Fruit fly (Drosophila melanogaster) whole organism, prepupa: ENCODE measurements around the gene NfI.
"Not testable (repeated sequence)": the region's sequence is repeated elsewhere in the genome, so short reads cannot be mapped to it uniquely, and the experiment has no call there.

Experiments
- CG10631 ChIP-seq: fragments of 200-800 bp; sonication (Bioruptor generic); optimal IDR thresholded peaks from 2 replicates; lab custom pipeline; 2016; ENCODE audit warnings: missing biosample characterization, missing genetic modification characterization
- CG11294 ChIP-seq: fragments of 200-800 bp; sonication (Bioruptor generic); IDR thresholded peaks from 2 replicates; pipeline ENCODE4 v1.3.6; 2022; ENCODE audit warnings: missing biosample characterization, missing genetic modification characterization
- CG3032 ChIP-seq: fragments of 200-800 bp; optimal IDR thresholded peaks from 2 replicates; lab custom pipeline; 2019; ENCODE audit warnings: missing biosample characterization, mild to moderate bottlenecking, missing genetic modification characterization, moderate library complexity
- CG31627 ChIP-seq: fragments of 200-800 bp; sonication (Bioruptor generic); optimal IDR thresholded peaks from 3 replicates; lab custom pipeline; 2016; ENCODE audit warnings: missing biosample characterization, missing genetic modification characterization
- CG32006 ChIP-seq: fragments of 200-800 bp; sonication (Bioruptor generic); optimal IDR thresholded peaks from 3 replicates; lab custom pipeline; 2017; ENCODE audit warnings: missing biosample characterization, mild to moderate bottlenecking, missing genetic modification characterization
- CG34406 ChIP-seq: fragments of 200-800 bp; sonication (Bioruptor generic); optimal IDR thresholded peaks from 3 replicates; lab custom pipeline; 2016; ENCODE audit warnings: missing biosample characterization, missing genetic modification characterization
- CG3919 ChIP-seq: fragments of 200-800 bp; sonication (Bioruptor generic); optimal IDR thresholded peaks from 3 replicates; lab custom pipeline; 2016; ENCODE audit warnings: missing biosample characterization, missing genetic modification characterization
- CG4318 ChIP-seq: fragments of 200-800 bp; sonication (Bioruptor generic); optimal IDR thresholded peaks from 3 replicates; lab custom pipeline; 2017; ENCODE audit warnings: missing biosample characterization, mild to moderate bottlenecking, missing genetic modification characterization
- CG6163 ChIP-seq: fragments of 200-800 bp; sonication (Bioruptor generic); IDR thresholded peaks from 3 replicates; pipeline ENCODE4 v1.3.6; 2022; ENCODE audit warnings: missing biosample characterization, missing genetic modification characterization
- CG6792 ChIP-seq: fragments of 200-800 bp; sonication (Bioruptor generic); optimal IDR thresholded peaks from 3 replicates; lab custom pipeline; 2016; ENCODE audit warnings: missing biosample characterization, missing genetic modification characterization
- CG8119 ChIP-seq: fragments of 200-800 bp; sonication (Bioruptor generic); IDR thresholded peaks from 3 replicates; pipeline ENCODE4 v1.3.6; 2022; ENCODE audit warnings: missing biosample characterization, missing genetic modification characterization
- CG8632 ChIP-seq: fragments of 200-800 bp; sonication (Bioruptor generic); optimal IDR thresholded peaks from 3 replicates; lab custom pipeline; 2016; ENCODE audit warnings: missing biosample characterization, missing genetic modification characterization
- Eip78C ChIP-seq: fragments of 200-800 bp; sonication (Bioruptor generic); peaks from one replicate; lab custom pipeline; 2016; ENCODE audit warnings: missing biosample characterization, missing genetic modification characterization
- Eip93F ChIP-seq: fragments of 200-800 bp; sonication (Bioruptor generic); optimal IDR thresholded peaks from 2 replicates; lab custom pipeline; 2016; ENCODE audit warnings: missing biosample characterization, mild to moderate bottlenecking, missing genetic modification characterization
- Hr38 ChIP-seq: sonication (Bioruptor generic); optimal IDR thresholded peaks from 2 replicates; lab custom pipeline; 2016; ENCODE audit warnings: missing biosample characterization, missing genetic modification characterization
- Hr39 ChIP-seq: fragments of 200-800 bp; sonication (Bioruptor generic); optimal IDR thresholded peaks from 2 replicates; lab custom pipeline; 2016; ENCODE audit warnings: missing biosample characterization, missing genetic modification characterization
- Hr4 ChIP-seq: fragments of 200-800 bp; sonication (Bioruptor generic); optimal IDR thresholded peaks from 3 replicates; lab custom pipeline; 2016; ENCODE audit warnings: missing biosample characterization, missing genetic modification characterization
- Lpt ChIP-seq: fragments of 200-800 bp; sonication (Bioruptor generic); optimal IDR thresholded peaks from 3 replicates; lab custom pipeline; 2016; ENCODE audit warnings: missing biosample characterization, missing genetic modification characterization
- Smox ChIP-seq: fragments of 200-800 bp; sonication (Bioruptor generic); optimal IDR thresholded peaks from 3 replicates; lab custom pipeline; 2016; ENCODE audit warnings: missing biosample characterization, missing genetic modification characterization
- Sox14 ChIP-seq: fragments of 200-800 bp; sonication (Bioruptor generic); optimal IDR thresholded peaks from 3 replicates; lab custom pipeline; 2016; ENCODE audit warnings: missing biosample characterization, missing genetic modification characterization
- Sox15 ChIP-seq: fragments of 200-800 bp; sonication (Bioruptor generic); optimal IDR thresholded peaks from 3 replicates; lab custom pipeline; 2016; ENCODE audit warnings: missing biosample characterization, missing genetic modification characterization
- acj6 ChIP-seq: fragments of 200-800 bp; sonication (Bioruptor generic); optimal IDR thresholded peaks from 3 replicates; lab custom pipeline; 2016; ENCODE audit warnings: missing biosample characterization, missing genetic modification characterization
- cyc ChIP-seq: fragments of 200-800 bp; sonication (Bioruptor generic); optimal IDR thresholded peaks from 3 replicates; lab custom pipeline; 2016; ENCODE audit warnings: missing biosample characterization, missing genetic modification characterization
- eg ChIP-seq: fragments of 200-800 bp; sonication (Bioruptor generic); IDR thresholded peaks from 3 replicates; pipeline ENCODE4 v1.3.6; 2022; ENCODE audit warnings: missing biosample characterization, missing genetic modification characterization
- esn ChIP-seq: fragments of 200-800 bp; sonication (Bioruptor generic); optimal IDR thresholded peaks from 2 replicates; lab custom pipeline; 2016; ENCODE audit warnings: missing biosample characterization, mild to moderate bottlenecking, missing genetic modification characterization, moderate library complexity
- fd59A ChIP-seq: fragments of 200-800 bp; sonication (Bioruptor generic); optimal IDR thresholded peaks from 2 replicates; lab custom pipeline; 2017; ENCODE audit warnings: missing biosample characterization, mild to moderate bottlenecking, missing genetic modification characterization, missing genetic modification reagents
- fkh ChIP-seq: fragments of 200-800 bp; sonication (Bioruptor generic); optimal IDR thresholded peaks from 3 replicates; lab custom pipeline; 2017; ENCODE audit warnings: missing biosample characterization, mild to moderate bottlenecking, missing genetic modification characterization, moderate library complexity
- net ChIP-seq: fragments of 200-800 bp; sonication (Bioruptor generic); optimal IDR thresholded peaks from 3 replicates; lab custom pipeline; 2016; ENCODE audit warnings: missing biosample characterization, missing genetic modification characterization
- pdm3 ChIP-seq: fragments of 200-800 bp; sonication (Bioruptor generic); optimal IDR thresholded peaks from 3 replicates; lab custom pipeline; 2016; ENCODE audit warnings: missing biosample characterization, missing genetic modification characterization
- spab ChIP-seq: fragments of 200-800 bp; sonication (Bioruptor generic); optimal IDR thresholded peaks from 2 replicates; lab custom pipeline; 2017; ENCODE audit warnings: missing biosample characterization, mild to moderate bottlenecking, missing genetic modification characterization, missing genetic modification reagents
- ss ChIP-seq, 2 experiments: fragments of 200-800 bp; sonication (Bioruptor generic); optimal IDR thresholded peaks; 2 replicates in 1 of 2; 3 replicates in 1 of 2; lab custom pipeline; 2017 to 2018; ENCODE audit warnings: mild to moderate bottlenecking in 2 of 2, missing biosample characterization in 2 of 2, missing genetic modification characterization in 2 of 2, moderate library complexity in 1 of 2
- svp ChIP-seq: fragments of 200-800 bp; sonication (Bioruptor generic); peaks from one replicate; lab custom pipeline; 2016; ENCODE audit warnings: missing biosample characterization, missing genetic modification characterization
- topi ChIP-seq: fragments of 200-800 bp; sonication (Bioruptor generic); optimal IDR thresholded peaks from 3 replicates; lab custom pipeline; 2016; ENCODE audit warnings: missing biosample characterization, missing genetic modification characterization
- vri ChIP-seq: fragments of 200-800 bp; sonication (Bioruptor generic); optimal IDR thresholded peaks from 3 replicates; lab custom pipeline; 2016; ENCODE audit warnings: missing biosample characterization, mild to moderate bottlenecking, missing genetic modification characterization

Gene NfI

dm6 chr4:313696-314104, 37.5 kb upstream of the NfI start, which contains the start of gene Zip102B:
Gene Zip102B (minus strand): TSS chr4:314087.
- TF ChIP-seq net (GFP tag; lab: Kevin White, UChicago) = no peak
- peak; percentile 72 for TF ChIP-seq Eip78C (GFP tag; lab: Kevin White, UChicago)
- TF ChIP-seq esn (GFP tag; lab: Kevin White, UChicago) = no peak
- no peak for TF ChIP-seq Hr4

- TF ChIP-seq Lpt (no peak), CG10631 (GFP tag; lab: Kevin White, UChicago) (no peak), Smox (GFP tag; lab: Kevin White, UChicago) (no peak), CG3032 (tag; lab: Kevin White, UChicago) (no peak), topi (GFP tag; lab: Kevin White, UChicago) (no peak), Eip93F (GFP tag; lab: Kevin White, UChicago) (no peak), Hr38 (GFP tag; lab: Kevin White, UChicago) (no peak), CG8632 (GFP tag; lab: Kevin White, UChicago) (no peak), pdm3 (no peak), CG32006 (GFP tag; lab: Kevin White, UChicago) (no peak), svp (no peak), CG34406 (GFP tag; lab: Kevin White, UChicago) (no peak), CG6163 (no peak), CG11294 (GFP tag; lab: Robert Waterston, UW) (no peak), fd59A (GFP tag; lab: Kevin White, UChicago) (no peak), CG3919 (GFP tag; lab: Kevin White, UChicago) (no peak), esn (GFP tag; lab: Kevin White, UChicago) (no peak), spab (GFP tag; lab: Kevin White, UChicago) (no peak), ss (GFP tag; optimal IDR thresholded peaks at IDR 0.05; lab: Kevin White, UChicago) (no peak)
Measured at dm6 chr4:310670-311069, 34.5 kb upstream of the NfI start.

dm6 chr4:307931-308330, 31.8 kb upstream of the NfI start, which contains the start of gene Rad23:
Gene Rad23 (plus strand): TSS chr4:308093.
- peak; percentile 15 for TF ChIP-seq pdm3
- TF ChIP-seq cyc = peak; percentile 4
- TF ChIP-seq ss (GFP tag; optimal IDR thresholded peaks at IDR 0.05; lab: Kevin White, UChicago) = peak in 1 of 2 experiments; percentile 48
- no peak for TF ChIP-seq Hr39 (GFP tag; lab: Kevin White, UChicago)
- peak; percentile 15 for TF ChIP-seq topi (GFP tag; lab: Kevin White, UChicago)
- peak; percentile 15 for TF ChIP-seq CG3032 (tag; lab: Kevin White, UChicago)
- TF ChIP-seq Sox14 (GFP tag; lab: Kevin White, UChicago) = peak; percentile 28
- TF ChIP-seq eg = no peak
- TF ChIP-seq CG8632 (GFP tag; lab: Kevin White, UChicago) = no peak
- TF ChIP-seq Hr4 = no peak
- TF ChIP-seq CG10631 (GFP tag; lab: Kevin White, UChicago) = no peak
- TF ChIP-seq Eip78C (GFP tag; lab: Kevin White, UChicago) = peak; percentile 69
- peak; percentile 15 for TF ChIP-seq CG31627 (GFP tag; lab: Kevin White, UChicago)
- no peak for TF ChIP-seq CG8119 (GFP tag; lab: Robert Waterston, UW)
- no peak for TF ChIP-seq esn (GFP tag; lab: Kevin White, UChicago)

- not testable (repeated sequence) for TF ChIP-seq CG6792, topi, vri (GFP tag; lab: Kevin White, UChicago)
Measured at dm6 chr4:306431-307342, 30.5 kb upstream of the NfI start, which contains the start of gene Syt7. Gene Syt7 (minus strand): TSS chr4:306481.

- no peak for TF ChIP-seq CG10631 (GFP tag; lab: Kevin White, UChicago)
- TF ChIP-seq CG6792 (GFP tag; lab: Kevin White, UChicago) = no peak
- no peak for TF ChIP-seq CG8632 (GFP tag; lab: Kevin White, UChicago)
- TF ChIP-seq fkh (GFP tag; lab: Kevin White, UChicago) = no peak
- no peak for TF ChIP-seq CG6163
- TF ChIP-seq acj6 (GFP tag; lab: Kevin White, UChicago) = no peak
- TF ChIP-seq Sox15 (GFP tag; lab: Kevin White, UChicago) = no peak
- no peak for TF ChIP-seq CG8119 (GFP tag; lab: Robert Waterston, UW)
- TF ChIP-seq CG4318 (GFP tag; lab: Kevin White, UChicago) = no peak
- TF ChIP-seq spab (GFP tag; lab: Kevin White, UChicago) = no peak
Measured at dm6 chr4:305697-306096, 29.5 kb upstream of the NfI start.
